Fruit fly (Drosophila melanogaster): ENCODE data around the gene Ts.

- no peak for TF ChIP-seq pan (optimal IDR thresholded peaks at IDR 0.05)
- TF ChIP-seq Dll (optimal IDR thresholded peaks at IDR 0.05), result no peak
- TF ChIP-seq EcR (GFP tag; optimal IDR thresholded peaks at IDR 0.05), result no peak
- no peak for TF ChIP-seq psq (optimal IDR thresholded peaks at IDR 0.05)
- TF ChIP-seq CG8478 (optimal IDR thresholded peaks at IDR 0.05), result peak; percentile 11
Measured at dm6 chr2L:2993236-2993635, 23.8 kb upstream of the Ts start.
